Worm (Caenorhabditis elegans) whole organism, mixed stage, embryonic: Measurements from ENCODE around the gene T07D3.9.

ENCODE experiments used
- M03D4.4 ChIP-seq: sonication (generic microtip); optimal IDR thresholded peaks from 2 replicates; lab custom pipeline; 2017; ENCODE audit warnings: mild to moderate bottlenecking, missing genetic modification characterization, missing compliant biosample characterization
- bed-3 ChIP-seq: fragments of 200-800 bp; sonication (Bioruptor generic); optimal IDR thresholded peaks from 3 replicates; lab custom pipeline; 2018; ENCODE audit warnings: mild to moderate bottlenecking, missing genetic modification characterization, moderate library complexity, missing compliant biosample characterization
- blmp-1 ChIP-seq: fragments of 150-350 bp; optimal IDR thresholded peaks from 2 replicates; lab custom pipeline; 2014; ENCODE audit warnings: missing biosample characterization, missing genetic modification characterization
- ceh-39 ChIP-seq: fragments of 150-350 bp; optimal IDR thresholded peaks from 2 replicates; lab custom pipeline; 2014; ENCODE audit warnings: missing biosample characterization, missing genetic modification characterization
- ceh-43 ChIP-seq: fragments of 200-800 bp; sonication (Bioruptor generic); optimal IDR thresholded peaks from 2 replicates; lab custom pipeline; 2018; ENCODE audit warnings: mild to moderate bottlenecking, missing genetic modification characterization, moderate library complexity, missing compliant biosample characterization
- ceh-83 ChIP-seq: fragments of 200-800 bp; sonication (Bioruptor generic); optimal IDR thresholded peaks from 2 replicates; lab custom pipeline; 2018; ENCODE audit warnings: mild to moderate bottlenecking, missing genetic modification characterization, missing compliant biosample characterization
- ces-1 ChIP-seq: fragments of 150-350 bp; optimal IDR thresholded peaks from 2 replicates; lab custom pipeline; 2014; ENCODE audit warnings: missing biosample characterization, missing genetic modification reagents, missing genetic modification characterization
- cnd-1 ChIP-seq: fragments of 200-800 bp; sonication (Bioruptor generic); optimal IDR thresholded peaks from 2 replicates; lab custom pipeline; 2018; ENCODE audit warnings: mild to moderate bottlenecking, missing genetic modification characterization, missing compliant biosample characterization
- drap-1 ChIP-seq: fragments of 200-800 bp; sonication (Bioruptor generic); optimal IDR thresholded peaks from 3 replicates; lab custom pipeline; 2018; ENCODE audit warnings: mild to moderate bottlenecking, missing genetic modification characterization, missing compliant biosample characterization
- elt-1 ChIP-seq: sonication (generic microtip); optimal IDR thresholded peaks from 2 replicates; lab custom pipeline; 2017; ENCODE audit warnings: missing genetic modification characterization, mild to moderate bottlenecking, missing compliant biosample characterization, antibody characterized with exemption, moderate library complexity, borderline replicate concordance; ENCODE audit not compliant: insufficient read depth
- elt-3 ChIP-seq: fragments of 150-350 bp; optimal IDR thresholded peaks from 2 replicates; lab custom pipeline; 2014; ENCODE audit warnings: missing biosample characterization, missing genetic modification characterization
- flh-1 ChIP-seq: fragments of 200-800 bp; sonication (Bioruptor generic); optimal IDR thresholded peaks from 2 replicates; lab custom pipeline; 2018; ENCODE audit warnings: mild to moderate bottlenecking, missing genetic modification characterization, moderate library complexity, missing compliant biosample characterization
- ham-2 ChIP-seq: fragments of 200-800 bp; sonication (Bioruptor generic); optimal IDR thresholded peaks from 2 replicates; lab custom pipeline; 2018; ENCODE audit warnings: mild to moderate bottlenecking, missing genetic modification characterization, missing compliant biosample characterization
- hlh-1 ChIP-seq: fragments of 150-350 bp; optimal IDR thresholded peaks from 2 replicates; lab custom pipeline; 2014; ENCODE audit warnings: missing biosample characterization, missing genetic modification reagents, missing genetic modification characterization
- lin-13 ChIP-seq: fragments of 150-350 bp; optimal IDR thresholded peaks from 2 replicates; lab custom pipeline; 2014; ENCODE audit warnings: missing biosample characterization, missing genetic modification characterization
- lin-32 ChIP-seq: fragments of 200-800 bp; sonication (Bioruptor generic); optimal IDR thresholded peaks from 2 replicates; lab custom pipeline; 2018; ENCODE audit warnings: mild to moderate bottlenecking, missing genetic modification characterization, missing compliant biosample characterization
- lsy-2 ChIP-seq: fragments of 150-350 bp; optimal IDR thresholded peaks from 2 replicates; lab custom pipeline; 2014; ENCODE audit warnings: missing biosample characterization, missing genetic modification characterization
- mab-5 ChIP-seq: fragments of 150-350 bp; optimal IDR thresholded peaks from 2 replicates; lab custom pipeline; 2014; ENCODE audit warnings: missing biosample characterization, missing genetic modification characterization
- mep-1 ChIP-seq: fragments of 150-350 bp; optimal IDR thresholded peaks from 2 replicates; lab custom pipeline; 2017; ENCODE audit warnings: missing biosample characterization, missing genetic modification reagents, missing genetic modification characterization, inconsistent platforms
- mls-2 ChIP-seq: sonication (generic microtip); optimal IDR thresholded peaks from 2 replicates; lab custom pipeline; 2016; ENCODE audit warnings: mild to moderate bottlenecking, missing genetic modification characterization, moderate library complexity, missing compliant biosample characterization
- nhr-12 ChIP-seq: fragments of 150-350 bp; optimal IDR thresholded peaks from 2 replicates; lab custom pipeline; 2014; ENCODE audit warnings: missing biosample characterization, missing genetic modification characterization
- nhr-2 ChIP-seq: fragments of 150-350 bp; optimal IDR thresholded peaks from 2 replicates; lab custom pipeline; 2014; ENCODE audit warnings: missing biosample characterization, missing genetic modification characterization
- nhr-237 ChIP-seq: fragments of 150-350 bp; optimal IDR thresholded peaks from 2 replicates; lab custom pipeline; 2014; ENCODE audit warnings: missing biosample characterization, missing genetic modification characterization
- nhr-28 ChIP-seq: fragments of 150-350 bp; optimal IDR thresholded peaks from 2 replicates; lab custom pipeline; 2014; ENCODE audit warnings: missing biosample characterization, missing genetic modification characterization
- nhr-76 ChIP-seq: sonication (generic microtip); optimal IDR thresholded peaks from 2 replicates; lab custom pipeline; 2017; ENCODE audit warnings: missing biosample characterization, missing genetic modification characterization
- pha-4 ChIP-seq: fragments of 150-350 bp; optimal IDR thresholded peaks from 2 replicates; lab custom pipeline; 2018; ENCODE audit warnings: missing biosample characterization, missing genetic modification reagents, missing genetic modification characterization
- sem-2 ChIP-seq: fragments of 200-800 bp; sonication (Bioruptor generic); optimal IDR thresholded peaks from 2 replicates; lab custom pipeline; 2018; ENCODE audit warnings: mild to moderate bottlenecking, missing genetic modification characterization, missing compliant biosample characterization
- snpc-4 ChIP-seq: fragments of 150-350 bp; optimal IDR thresholded peaks from 2 replicates; lab custom pipeline; 2014; ENCODE audit warnings: missing biosample characterization, missing genetic modification characterization
- sptf-1 ChIP-seq: sonication (generic microtip); optimal IDR thresholded peaks from 2 replicates; lab custom pipeline; 2017; ENCODE audit warnings: mild to moderate bottlenecking, missing genetic modification characterization, moderate library complexity, missing compliant biosample characterization
- tbx-8 ChIP-seq: fragments of 200-800 bp; sonication (Bioruptor generic); optimal IDR thresholded peaks from 2 replicates; lab custom pipeline; 2018; ENCODE audit warnings: mild to moderate bottlenecking, missing genetic modification characterization, moderate library complexity, missing compliant biosample characterization
- unc-120 ChIP-seq: sonication (generic microtip); optimal IDR thresholded peaks from 2 replicates; lab custom pipeline; 2017; ENCODE audit warnings: missing genetic modification characterization, missing compliant biosample characterization; ENCODE audit not compliant: poor library complexity, severe bottlenecking
- unc-39 ChIP-seq: fragments of 150-350 bp; optimal IDR thresholded peaks from 2 replicates; lab custom pipeline; 2014; ENCODE audit warnings: missing biosample characterization, missing genetic modification characterization
- unc-62 ChIP-seq: fragments of 150-350 bp; optimal IDR thresholded peaks from 2 replicates; lab custom pipeline; 2014; ENCODE audit warnings: missing biosample characterization, missing genetic modification reagents, missing genetic modification characterization
- zip-8 ChIP-seq: fragments of 150-350 bp; optimal IDR thresholded peaks from 2 replicates; lab custom pipeline; 2014; ENCODE audit warnings: missing biosample characterization, missing genetic modification characterization
- ztf-11 ChIP-seq: fragments of 150-350 bp; optimal IDR thresholded peaks from 2 replicates; lab custom pipeline; 2014; ENCODE audit warnings: missing biosample characterization, missing genetic modification characterization

Gene T07D3.9

DNA sequence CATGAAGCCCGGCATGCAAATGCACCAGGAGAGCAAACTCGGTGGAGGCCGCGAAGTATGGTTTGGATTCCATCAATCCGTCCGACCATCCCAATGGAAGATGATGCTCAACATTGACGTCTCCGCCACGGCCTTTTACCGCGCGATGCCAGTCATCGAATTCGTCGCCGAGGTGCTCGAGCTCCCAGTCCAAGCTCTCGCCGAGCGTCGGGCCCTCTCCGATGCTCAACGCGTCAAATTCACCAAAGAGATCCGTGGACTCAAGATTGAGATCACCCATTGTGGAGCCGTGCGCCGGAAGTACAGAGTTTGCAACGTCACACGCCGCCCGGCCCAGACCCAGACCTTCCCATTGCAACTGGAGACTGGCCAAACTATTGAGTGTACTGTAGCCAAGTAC lies 25.0 kb downstream of the T07D3.9 start:
- no peak for TF ChIP-seq mab-5 (tag; lab: Kevin White, UChicago)
- TF ChIP-seq unc-62 (GFP tag; lab: Kevin White, UChicago) = no peak
- TF ChIP-seq nhr-237 (tag; lab: Kevin White, UChicago) = no peak
- TF ChIP-seq ceh-39 (tag; lab: Kevin White, UChicago) = no peak
- TF ChIP-seq snpc-4 (tag; lab: Kevin White, UChicago) = no peak
- no peak for TF ChIP-seq ceh-83

DNA sequence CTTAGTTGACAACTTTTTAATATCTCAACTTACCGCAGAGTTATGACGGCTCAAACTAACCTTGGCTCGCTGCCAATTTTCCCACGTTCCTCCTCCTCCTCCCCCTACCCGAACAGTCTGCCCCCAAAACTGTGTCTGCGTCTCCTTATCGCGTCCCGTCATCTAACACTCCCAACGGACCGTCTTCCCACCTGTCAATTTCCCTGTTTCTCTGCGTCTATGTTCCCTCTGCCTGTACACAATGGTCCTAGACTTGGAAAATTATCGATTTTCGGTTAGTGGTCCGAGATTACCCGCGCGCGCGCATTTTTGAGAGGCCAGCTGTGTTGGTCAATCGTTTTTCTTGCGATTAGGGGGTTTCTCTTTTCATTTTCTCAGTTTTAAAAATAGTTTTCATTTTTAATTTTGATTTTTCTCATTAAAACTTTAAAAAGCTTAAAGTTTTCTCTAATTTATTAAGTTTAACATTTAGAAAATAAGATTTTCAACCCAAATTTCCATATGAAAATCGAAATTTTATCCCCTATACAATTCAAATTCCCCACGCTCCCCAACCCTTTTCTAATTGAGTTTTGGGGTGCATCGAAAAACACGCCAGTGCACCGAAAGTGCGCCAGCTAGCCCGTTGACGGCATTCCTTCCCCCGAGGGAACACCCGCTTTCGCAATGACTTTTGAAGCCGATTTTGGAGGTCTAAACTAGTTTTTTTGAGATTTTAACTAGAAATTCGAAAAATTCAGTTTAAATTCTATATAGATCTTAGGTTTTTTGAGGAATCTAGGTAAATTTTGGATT lies 27.5 kb downstream of the T07D3.9 start, which contains the start of gene alg-2:
Gene alg-2, plus strand, starts transcription at position 220 of the 795 bp plus-strand sequence.
- no peak for TF ChIP-seq sem-2 (GFP tag; lab: Kevin White, UChicago)
- no peak for TF ChIP-seq elt-3 (tag; lab: Kevin White, UChicago)
- TF ChIP-seq bed-3 (GFP tag; lab: Kevin White, UChicago) = no peak
- no peak for TF ChIP-seq nhr-237 (tag; lab: Kevin White, UChicago)
- TF ChIP-seq ceh-39 (tag; lab: Kevin White, UChicago) = peak; percentile 96
- TF ChIP-seq lin-13 (tag; lab: Kevin White, UChicago) = peak; percentile 19
- peak; percentile 92 for TF ChIP-seq lin-32 (GFP tag; lab: Kevin White, UChicago)
- TF ChIP-seq mls-2 (tag; lab: Kevin White, UChicago) = peak; percentile 27
- no peak for TF ChIP-seq ceh-83
- no peak for TF ChIP-seq snpc-4 (tag; lab: Kevin White, UChicago)
- no peak for TF ChIP-seq blmp-1 (tag; lab: Kevin White, UChicago)
- TF ChIP-seq mep-1 (tag; lab: Kevin White, UChicago) = no peak
- no peak for TF ChIP-seq tbx-8
- TF ChIP-seq pha-4 (tag; lab: Kevin White, UChicago) = no peak
- no peak for TF ChIP-seq mab-5 (tag; lab: Kevin White, UChicago)
- TF ChIP-seq lsy-2 = no peak
- TF ChIP-seq nhr-2 (tag; lab: Kevin White, UChicago) = peak; percentile 71
- TF ChIP-seq unc-120 = peak; percentile 28
- TF ChIP-seq flh-1 (GFP tag; lab: Kevin White, UChicago) = no peak
- no peak for TF ChIP-seq M03D4.4 (tag; lab: Kevin White, UChicago)
- no peak for TF ChIP-seq nhr-28 (tag; lab: Kevin White, UChicago)
- peak; percentile 76 for TF ChIP-seq cnd-1
- peak; percentile 93 for TF ChIP-seq elt-1 (tag; lab: Kevin White, UChicago)
- peak; percentile 75 for TF ChIP-seq ces-1 (GFP tag; lab: Kevin White, UChicago)
- no peak for TF ChIP-seq nhr-76 (tag; lab: Kevin White, UChicago)
- no peak for TF ChIP-seq unc-39 (tag; lab: Kevin White, UChicago)
- peak; percentile 48 for TF ChIP-seq unc-62 (GFP tag; lab: Kevin White, UChicago)
- peak; percentile 63 for TF ChIP-seq ham-2 (GFP tag; lab: Kevin White, UChicago)
- peak; percentile 43 for TF ChIP-seq ceh-43 (GFP tag; lab: Kevin White, UChicago)
- no peak for TF ChIP-seq nhr-12 (tag; lab: Kevin White, UChicago)
- TF ChIP-seq drap-1 = no peak
- peak; percentile 32 for TF ChIP-seq hlh-1
- peak; percentile 56 for TF ChIP-seq sptf-1
- no peak for TF ChIP-seq zip-8
- TF ChIP-seq ztf-11 (tag; lab: Kevin White, UChicago) = no peak

DNA sequence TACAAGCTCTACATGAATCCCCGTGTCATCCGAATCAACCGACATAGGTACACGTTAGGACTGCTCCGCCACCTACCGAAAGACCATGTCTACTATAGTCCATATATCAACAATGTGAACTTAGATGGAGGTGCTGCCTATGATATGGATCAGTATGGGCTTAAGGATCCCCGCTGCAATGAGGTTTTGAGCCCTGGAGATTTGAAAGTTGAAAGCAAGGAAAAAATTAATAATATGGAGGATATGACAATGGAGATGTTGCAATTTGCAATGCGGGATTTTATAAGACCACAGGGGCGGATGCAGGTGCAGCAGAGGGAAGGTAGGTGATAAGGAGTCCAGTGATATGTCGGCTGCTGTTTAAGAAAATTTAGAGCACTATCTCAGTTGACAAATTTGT lies 31.4 kb downstream of the T07D3.9 start:
- TF ChIP-seq unc-39 (tag; lab: Kevin White, UChicago) (no peak), mab-5 (tag; lab: Kevin White, UChicago) (no peak), snpc-4 (tag; lab: Kevin White, UChicago) (no peak), ceh-83 (no peak), tbx-8 (no peak), nhr-28 (tag; lab: Kevin White, UChicago) (no peak), lsy-2 (no peak), ceh-43 (GFP tag; lab: Kevin White, UChicago) (no peak), nhr-12 (tag; lab: Kevin White, UChicago) (no peak), unc-120 (no peak), sptf-1 (no peak), unc-62 (GFP tag; lab: Kevin White, UChicago) (no peak), lin-32 (GFP tag; lab: Kevin White, UChicago) (no peak), nhr-76 (tag; lab: Kevin White, UChicago) (no peak), hlh-1 (no peak), M03D4.4 (tag; lab: Kevin White, UChicago) (no peak), blmp-1 (tag; lab: Kevin White, UChicago) (no peak), nhr-2 (tag; lab: Kevin White, UChicago) (no peak), elt-1 (tag; lab: Kevin White, UChicago) (no peak)
